Worm (Caenorhabditis elegans): Measurements from ENCODE around the gene T14G8.6.

Gene T14G8.6

DNA sequence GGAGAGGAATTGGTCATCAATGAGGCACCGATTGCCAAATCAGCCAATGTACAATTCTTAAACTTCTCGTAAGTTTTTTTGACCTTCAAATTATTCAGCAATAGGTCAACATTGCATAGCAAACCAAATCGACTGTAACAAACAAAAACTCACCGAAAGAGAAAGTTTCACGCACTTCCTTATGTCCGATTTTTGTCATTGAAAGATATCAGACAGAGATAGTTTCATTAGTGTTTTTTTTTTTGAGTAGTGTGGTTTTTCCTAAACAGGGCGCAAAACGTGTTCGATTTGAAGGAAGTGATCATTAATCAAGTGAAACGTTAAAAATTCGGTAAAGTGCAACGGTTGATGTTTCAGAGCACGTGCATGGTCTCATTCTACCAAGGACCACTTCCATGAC is 18.5 kb downstream of the T14G8.6 start (continued):
- TF ChIP-seq fos-1 (tag; optimal IDR thresholded peaks at IDR 0.05) (no peak), ceh-82 (tag; optimal IDR thresholded peaks at IDR 0.05) (no peak), pqm-1 (tag; optimal IDR thresholded peaks at IDR 0.05) (no peak), zip-2 (tag; optimal IDR thresholded peaks at IDR 0.05) (no peak), nhr-25 (tag; optimal IDR thresholded peaks at IDR 0.05; ENCODE audit: borderline replicate concordance, insufficient read depth) (peak; percentile 76), vab-7 (GFP tag; IDR thresholded peaks at IDR 0.05) (no peak), saeg-2 (GFP tag; IDR thresholded peaks at IDR 0.05) (no peak), cey-2 (tag; optimal IDR thresholded peaks at IDR 0.05; ENCODE audit: borderline replicate concordance, insufficient read depth) (peak; percentile 37), lsy-2 (tag; optimal IDR thresholded peaks at IDR 0.05) (peak in 1 of 2 experiments; percentile 5), mes-2 (tag; optimal IDR thresholded peaks at IDR 0.05; ENCODE audit: poor library complexity, severe bottlenecking) (peak; percentile 2), dmd-6 (GFP tag; IDR thresholded peaks at IDR 0.05) (peak; percentile 25; the same call in 1 of the 2 replicates), ceh-44 (GFP tag; IDR thresholded peaks at IDR 0.05) (no peak), madf-9 (GFP tag; conservative IDR thresholded peaks at IDR 0.05) (no peak), nhr-237 (tag; optimal IDR thresholded peaks at IDR 0.05) (no peak), set-16 (GFP tag; IDR thresholded peaks at IDR 0.05) (no peak), hlh-11 (tag; optimal IDR thresholded peaks at IDR 0.05) (peak; percentile 47)

DNA sequence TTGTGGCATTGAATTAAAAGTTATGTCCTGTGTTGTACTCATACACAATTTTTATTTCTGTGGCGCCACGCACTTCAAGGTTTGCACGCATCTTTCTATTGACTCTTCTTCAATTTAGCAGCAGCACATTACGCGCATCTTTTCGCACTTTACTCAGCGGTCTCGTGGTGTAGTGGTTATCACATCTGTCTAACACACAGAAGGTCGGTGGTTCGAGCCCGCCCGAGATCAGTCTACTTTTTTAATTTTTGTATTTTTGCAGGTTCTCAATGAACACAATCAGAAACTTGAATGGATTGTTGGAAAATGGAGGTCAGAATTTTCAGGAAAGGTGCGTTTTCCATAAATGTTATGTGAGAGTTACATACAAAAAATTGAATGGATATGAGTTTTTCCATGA is 19.1 kb downstream of the T14G8.6 start:
- TF ChIP-seq Y48G9A.11 (GFP tag; IDR thresholded peaks at IDR 0.05), result peak; percentile 52; the same call in 1 of the 2 replicates
- peak; percentile 74 for TF ChIP-seq D1046.2 (GFP tag; IDR thresholded peaks at IDR 0.05)
- TF ChIP-seq mep-1 (tag; optimal IDR thresholded peaks at IDR 0.05), result peak; percentile 67
- TF ChIP-seq dmd-9 (GFP tag; IDR thresholded peaks at IDR 0.05), result 0 out of 2 replicates have a peak, but pooled peaks have one; percentile 24
- TF ChIP-seq unc-62 (GFP tag; optimal IDR thresholded peaks at IDR 0.05 in 1 of 2), result peak in 1 of 2 experiments; percentile 72
- TF ChIP-seq unc-62 (tag; optimal IDR thresholded peaks at IDR 0.05), result no peak
- peak; percentile 77 for TF ChIP-seq vab-7 (GFP tag; IDR thresholded peaks at IDR 0.05)
- no peak for TF ChIP-seq daf-16 (GFP tag; optimal IDR thresholded peaks at IDR 0.05)
- TF ChIP-seq daf-16 (tag; optimal IDR thresholded peaks at IDR 0.05), result peak; percentile 44
- TF ChIP-seq nhr-10 (tag; optimal IDR thresholded peaks at IDR 0.05), result no peak
- TF ChIP-seq hlh-11 (tag; optimal IDR thresholded peaks at IDR 0.05), result peak; percentile 12
- peak; percentile 78 for TF ChIP-seq mes-2 (tag; optimal IDR thresholded peaks at IDR 0.05; ENCODE audit: poor library complexity, severe bottlenecking)
- no peak for TF ChIP-seq mdl-1 (tag; optimal IDR thresholded peaks at IDR 0.05)
- TF ChIP-seq mxl-2 (GFP tag; conservative IDR thresholded peaks at IDR 0.05), result 0 out of 2 replicates have a peak, but pooled peaks have one; percentile 59
- TF ChIP-seq madf-5 (GFP tag; IDR thresholded peaks at IDR 0.05), result peak; percentile 80 to 81
- peak; percentile 40 for TF ChIP-seq ztf-7 (tag; optimal IDR thresholded peaks at IDR 0.05)
- TF ChIP-seq dmd-8 (GFP tag; IDR thresholded peaks at IDR 0.05), result 0 out of 2 replicates have a peak, but pooled peaks have one; percentile 49
- TF ChIP-seq daf-8 (GFP tag; IDR thresholded peaks at IDR 0.05), result 0 out of 2 replicates have a peak, but pooled peaks have one; percentile 41
- peak in 1 of 2 experiments; percentile 43 for TF ChIP-seq hif-1 (tag; optimal IDR thresholded peaks at IDR 0.05)
- TF ChIP-seq ces-1 (GFP tag; optimal IDR thresholded peaks at IDR 0.05), result no peak
- peak; percentile 35 for TF ChIP-seq rbr-2 (tag; optimal IDR thresholded peaks at IDR 0.05)
- peak; percentile 4 for TF ChIP-seq duxl-1 (tag; optimal IDR thresholded peaks at IDR 0.05; ENCODE audit: poor library complexity)
- TF ChIP-seq unc-130 (GFP tag; optimal IDR thresholded peaks at IDR 0.05), result no peak
- TF ChIP-seq snpc-4 (tag; optimal IDR thresholded peaks at IDR 0.05), result no peak
- TF ChIP-seq zfp-3 (GFP tag; conservative IDR thresholded peaks at IDR 0.05), result peak; percentile 56; the same call in 1 of the 2 replicates
- TF ChIP-seq zfp-2 (tag; optimal IDR thresholded peaks at IDR 0.05), result no peak
- no peak for TF ChIP-seq cey-2 (tag; optimal IDR thresholded peaks at IDR 0.05; ENCODE audit: borderline replicate concordance, insufficient read depth)
- peak; percentile 77 for TF ChIP-seq ctbp-1 (GFP tag; IDR thresholded peaks at IDR 0.05)
- TF ChIP-seq nhr-6 (tag; optimal IDR thresholded peaks at IDR 0.05), result peak; percentile 6
- no peak for TF ChIP-seq F49E8.2 (tag; optimal IDR thresholded peaks at IDR 0.05; ENCODE audit: borderline replicate concordance)
- peak; percentile 58; the same call in 1 of the 2 replicates for TF ChIP-seq lin-1 (GFP tag; IDR thresholded peaks at IDR 0.05)
- TF ChIP-seq hlh-30 (tag; optimal IDR thresholded peaks at IDR 0.05; ENCODE audit: insufficient read depth), result peak; percentile 49
- TF ChIP-seq nhr-28 (tag; optimal IDR thresholded peaks at IDR 0.05), result peak; percentile 43
- no peak for TF ChIP-seq nhr-48 (tag; optimal IDR thresholded peaks at IDR 0.05)
- TF ChIP-seq nhr-77 (tag; optimal IDR thresholded peaks at IDR 0.05), result peak; percentile 47
- peak; percentile 69 for TF ChIP-seq aha-1 (tag)
- TF ChIP-seq php-3 (GFP tag; IDR thresholded peaks at IDR 0.05), result peak; percentile 45; the same call in 1 of the 2 replicates
